Worm (Caenorhabditis elegans) whole organism, late embryonic: ENCODE results near the gene bbln-1.

Source experiments
- T23F11.4 ChIP-seq: fragments of 200-800 bp; sonication (Bioruptor generic); optimal IDR thresholded peaks from 2 replicates; lab custom pipeline; 2018; ENCODE audit warnings: mild to moderate bottlenecking, missing genetic modification characterization, missing compliant biosample characterization
- ceh-30 ChIP-seq: fragments of 150-350 bp; optimal IDR thresholded peaks from 2 replicates; lab custom pipeline; 2014; ENCODE audit warnings: missing biosample characterization, missing genetic modification characterization
- dmd-4 ChIP-seq: sonication (generic microtip); optimal IDR thresholded peaks from 2 replicates; lab custom pipeline; 2016; ENCODE audit warnings: borderline replicate concordance, missing genetic modification characterization, missing compliant biosample characterization
- fax-1 ChIP-seq: sonication (generic microtip); optimal IDR thresholded peaks from 2 replicates; lab custom pipeline; 2016; ENCODE audit warnings: missing genotype, missing genetic modification characterization, missing compliant biosample characterization
- pax-1 ChIP-seq: fragments of 150-350 bp; optimal IDR thresholded peaks from 2 replicates; lab custom pipeline; 2014; ENCODE audit warnings: missing biosample characterization, missing genetic modification characterization
- pha-4 ChIP-seq: fragments of 150-350 bp; optimal IDR thresholded peaks from 2 replicates; lab custom pipeline; 2018; ENCODE audit warnings: missing biosample characterization, missing genetic modification reagents, missing genetic modification characterization
- sdc-2 ChIP-seq: sonication (generic microtip); optimal IDR thresholded peaks from 2 replicates; lab custom pipeline; 2016; ENCODE audit warnings: missing genotype, missing genetic modification characterization, missing compliant biosample characterization
- sox-4 ChIP-seq: sonication (generic microtip); optimal IDR thresholded peaks from 2 replicates; lab custom pipeline; 2017; ENCODE audit warnings: mild to moderate bottlenecking, missing genetic modification characterization, inconsistent platforms, missing compliant biosample characterization
- tbx-2 ChIP-seq: sonication (generic microtip); optimal IDR thresholded peaks from 2 replicates; lab custom pipeline; 2016; ENCODE audit warnings: missing genetic modification characterization, missing compliant biosample characterization
- zip-5 ChIP-seq: sonication (generic microtip); optimal IDR thresholded peaks from 2 replicates; lab custom pipeline; 2016; ENCODE audit warnings: missing genetic modification characterization, missing compliant biosample characterization

DNA sequence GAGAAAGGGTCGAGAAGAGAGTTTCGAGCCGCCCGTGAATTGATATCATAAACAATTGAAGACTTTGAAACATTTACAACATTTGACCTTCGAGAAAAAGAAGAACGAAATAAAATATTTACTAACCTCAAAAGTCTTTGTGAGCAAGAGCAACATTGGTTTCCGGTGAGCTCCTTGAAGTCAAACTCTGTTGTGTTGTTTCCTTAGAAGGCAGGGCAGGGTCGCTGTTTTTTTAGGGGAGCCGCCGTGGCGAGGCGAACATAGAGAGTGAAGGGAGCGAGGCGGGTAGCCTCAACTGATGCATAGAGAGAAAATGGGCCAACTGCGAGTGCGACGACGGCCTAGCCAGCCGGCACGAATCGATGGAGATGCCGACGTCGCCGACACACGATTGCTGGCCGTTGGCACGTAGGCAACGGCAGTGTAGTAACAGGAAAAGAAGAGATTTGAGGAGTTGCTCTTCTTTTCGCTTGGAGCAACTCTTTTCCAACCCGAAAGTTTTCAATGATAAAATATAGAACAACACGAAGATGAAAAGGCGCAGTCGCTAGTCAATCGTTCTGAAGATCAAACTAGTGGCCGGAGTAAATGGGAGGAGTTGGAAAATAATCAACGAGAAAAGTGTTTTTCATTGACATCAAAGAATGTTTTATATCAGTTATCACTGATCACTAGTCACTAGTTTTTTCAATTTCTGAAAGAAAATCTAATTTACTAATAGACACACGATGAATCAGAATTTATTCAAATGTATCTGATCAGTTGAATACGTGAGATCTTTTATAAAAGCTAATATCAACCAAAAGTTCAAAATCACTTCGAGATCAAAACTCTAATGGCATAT lies 36.0 kb downstream of the bbln-1 start, which contains the start of gene mai-1:
- no peak for TF ChIP-seq ceh-30 (tag; lab: Kevin White, UChicago)
- TF ChIP-seq pha-4 (tag; lab: Kevin White, UChicago) = no peak
- no peak for TF ChIP-seq dmd-4
- TF ChIP-seq tbx-2 (tag; lab: Kevin White, UChicago) = peak; percentile 67
- no peak for TF ChIP-seq fax-1 (tag; lab: Kevin White, UChicago)
- no peak for TF ChIP-seq T23F11.4 (GFP tag; lab: Kevin White, UChicago)
- TF ChIP-seq zip-5 (tag; lab: Kevin White, UChicago) = no peak
- TF ChIP-seq sdc-2 (tag; lab: Kevin White, UChicago) = no peak
- TF ChIP-seq pax-1 = no peak
- TF ChIP-seq sox-4 (tag; lab: Kevin White, UChicago) = no peak
